Worm (Caenorhabditis elegans): ENCODE measurements around the gene fbxa-55.

- no peak for TF ChIP-seq dpl-1 (GFP tag; optimal IDR thresholded peaks at IDR 0.05)
- no peak for TF ChIP-seq sptf-2 (GFP tag; optimal IDR thresholded peaks at IDR 0.05)
- no peak for TF ChIP-seq madf-3 (GFP tag; IDR thresholded peaks at IDR 0.05)
Measured at ce11 chrIII:919322-919721, 16.6 kb downstream of the fbxa-55 start, which contains the start of gene F23H11.7.
